Worm (Caenorhabditis elegans) whole organism, L2 larva: Measurements from ENCODE around the gene vnut-1.

Experiments
- C34F6.9 ChIP-seq: fragments of 150-350 bp; optimal IDR thresholded peaks from 2 replicates; lab custom pipeline; 2014; ENCODE audit warnings: missing biosample characterization, missing genetic modification characterization
- F13H6.1 ChIP-seq: sonication (generic microtip); optimal IDR thresholded peaks from 2 replicates; lab custom pipeline; 2016; ENCODE audit warnings: missing genetic modification characterization, missing compliant biosample characterization
- R02D3.7 ChIP-seq: fragments of 150-350 bp; optimal IDR thresholded peaks from 2 replicates; lab custom pipeline; 2014; ENCODE audit warnings: missing biosample characterization, missing genetic modification characterization
- ama-1 ChIP-seq: fragments of 150-350 bp; optimal IDR thresholded peaks from 2 replicates; lab custom pipeline; 2018; ENCODE audit warnings: inconsistent platforms
- blmp-1 ChIP-seq: sonication (generic microtip); optimal IDR thresholded peaks from 2 replicates; lab custom pipeline; 2017; ENCODE audit warnings: missing genetic modification characterization, mild to moderate bottlenecking, missing compliant biosample characterization, antibody characterized with exemption, moderate library complexity; ENCODE audit not compliant: insufficient read depth
- ceh-16 ChIP-seq: fragments of 150-350 bp; optimal IDR thresholded peaks from 2 replicates; lab custom pipeline; 2014; ENCODE audit warnings: missing biosample characterization, missing genetic modification characterization
- ceh-82 ChIP-seq: fragments of 150-350 bp; optimal IDR thresholded peaks from 2 replicates; lab custom pipeline; 2014; ENCODE audit warnings: missing biosample characterization, missing genetic modification characterization
- crh-2 ChIP-seq: sonication (generic microtip); optimal IDR thresholded peaks from 2 replicates; lab custom pipeline; 2017; ENCODE audit warnings: missing biosample characterization, missing genetic modification characterization
- egl-27 ChIP-seq: sonication (generic microtip); optimal IDR thresholded peaks from 3 replicates; lab custom pipeline; 2017; ENCODE audit warnings: missing biosample characterization, missing genetic modification reagents, missing genetic modification characterization
- fos-1 ChIP-seq: fragments of 150-350 bp; optimal IDR thresholded peaks from 2 replicates; lab custom pipeline; 2014; ENCODE audit warnings: missing biosample characterization, missing genetic modification characterization
- gmeb-1 ChIP-seq: fragments of 150-350 bp; optimal IDR thresholded peaks from 2 replicates; lab custom pipeline; 2014; ENCODE audit warnings: missing biosample characterization, missing genetic modification characterization
- lin-11 ChIP-seq: fragments of 150-350 bp; sonication (generic microtip); optimal IDR thresholded peaks from 2 replicates; lab custom pipeline; 2014; ENCODE audit warnings: missing biosample characterization, missing genetic modification characterization, inconsistent platforms, mixed read lengths
- lsy-2 ChIP-seq, 2 experiments: fragments of 150-350 bp in 1 of 2; sonication (generic microtip) in 1 of 2; optimal IDR thresholded peaks; 2 replicates each; lab custom pipeline; 2014 to 2017; ENCODE audit warnings: missing biosample characterization in 2 of 2, missing genetic modification characterization in 2 of 2
- mdl-1 ChIP-seq, 2 experiments: fragments of 150-350 bp in 1 of 2; sonication (generic microtip) in 1 of 2; optimal IDR thresholded peaks; 2 replicates each; lab custom pipeline; 2017; ENCODE audit warnings: missing biosample characterization in 2 of 2, missing genetic modification characterization in 2 of 2
- nhr-10 ChIP-seq: sonication (generic microtip); optimal IDR thresholded peaks from 2 replicates; lab custom pipeline; 2017; ENCODE audit warnings: missing biosample characterization, missing genetic modification characterization
- nhr-129 ChIP-seq: fragments of 150-350 bp; optimal IDR thresholded peaks from 2 replicates; lab custom pipeline; 2014; ENCODE audit warnings: missing biosample characterization, missing genetic modification characterization
- nhr-21 ChIP-seq: fragments of 150-350 bp; optimal IDR thresholded peaks from 2 replicates; lab custom pipeline; 2014; ENCODE audit warnings: missing biosample characterization, missing genetic modification characterization
- nhr-23 ChIP-seq: fragments of 150-350 bp; optimal IDR thresholded peaks from 2 replicates; lab custom pipeline; 2014; ENCODE audit warnings: missing biosample characterization, missing genetic modification reagents, missing genetic modification characterization
- nhr-25 ChIP-seq: fragments of 150-350 bp; sonication (generic microtip); optimal IDR thresholded peaks from 3 replicates; lab custom pipeline; 2014; ENCODE audit warnings: missing biosample characterization, missing genetic modification characterization
- nhr-77 ChIP-seq: fragments of 150-350 bp; optimal IDR thresholded peaks from 2 replicates; lab custom pipeline; 2014; ENCODE audit warnings: missing biosample characterization, missing genetic modification characterization
- skn-1 ChIP-seq: sonication (generic microtip); optimal IDR thresholded peaks from 2 replicates; lab custom pipeline; 2017; ENCODE audit warnings: missing biosample characterization, missing genetic modification characterization
- sma-3 ChIP-seq: sonication (generic microtip); optimal IDR thresholded peaks from 2 replicates; lab custom pipeline; 2016; ENCODE audit warnings: missing genetic modification reagents, missing genetic modification characterization, missing compliant biosample characterization
- sma-9 ChIP-seq, 2 experiments: fragments of 150-350 bp in 1 of 2; sonication (generic microtip) in 1 of 2; optimal IDR thresholded peaks; 2 replicates each; lab custom pipeline; 2014 to 2016; ENCODE audit warnings: missing genetic modification characterization in 2 of 2, mild to moderate bottlenecking in 1 of 2, missing biosample characterization in 1 of 2, missing compliant biosample characterization in 1 of 2, missing genetic modification reagents in 1 of 2, moderate library complexity in 1 of 2
- snpc-4 ChIP-seq: fragments of 150-350 bp; optimal IDR thresholded peaks from 2 replicates; lab custom pipeline; 2014; ENCODE audit warnings: missing biosample characterization, missing genetic modification characterization
- unc-55 ChIP-seq: fragments of 150-350 bp; sonication (generic microtip); optimal IDR thresholded peaks from 3 replicates; lab custom pipeline; 2014; ENCODE audit warnings: missing biosample characterization, missing genetic modification reagents, missing genetic modification characterization
- unc-62 ChIP-seq: fragments of 150-350 bp; optimal IDR thresholded peaks from 2 replicates; lab custom pipeline; 2014; ENCODE audit warnings: missing biosample characterization, missing genetic modification reagents, missing genetic modification characterization
- zag-1 ChIP-seq: fragments of 150-350 bp; optimal IDR thresholded peaks from 2 replicates; lab custom pipeline; 2014; ENCODE audit warnings: missing biosample characterization, missing genetic modification characterization

vnut-1 gene

DNA sequence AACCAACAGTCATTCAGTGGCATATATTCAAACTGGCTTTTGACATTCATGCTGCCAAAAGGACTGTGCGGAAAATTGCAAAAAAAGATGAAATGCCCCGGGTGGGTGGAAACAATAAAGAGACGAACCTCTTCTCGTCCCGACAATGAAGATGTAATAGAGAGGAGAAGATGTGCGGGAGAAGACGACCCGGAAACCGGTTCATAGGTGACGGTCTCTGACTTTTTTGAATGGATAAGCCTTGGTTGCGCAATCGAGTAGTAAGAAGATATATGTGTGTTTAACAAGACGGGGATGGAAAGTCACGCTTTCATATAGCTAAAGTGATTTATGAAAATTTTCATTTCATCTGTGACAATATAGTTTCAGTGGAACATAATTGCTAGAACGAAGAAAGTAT, 8.8 kb upstream of the vnut-1 start:
- TF ChIP-seq unc-55 (GFP tag; lab: Kevin White, UChicago) (no peak), nhr-25 (tag; lab: Kevin White, UChicago) (peak; percentile 21), blmp-1 (tag; lab: Kevin White, UChicago) (peak; percentile 29), nhr-21 (tag; lab: Kevin White, UChicago) (peak; percentile 42)
- TF ChIP-seq, all 48 proteins: peak for 3

DNA sequence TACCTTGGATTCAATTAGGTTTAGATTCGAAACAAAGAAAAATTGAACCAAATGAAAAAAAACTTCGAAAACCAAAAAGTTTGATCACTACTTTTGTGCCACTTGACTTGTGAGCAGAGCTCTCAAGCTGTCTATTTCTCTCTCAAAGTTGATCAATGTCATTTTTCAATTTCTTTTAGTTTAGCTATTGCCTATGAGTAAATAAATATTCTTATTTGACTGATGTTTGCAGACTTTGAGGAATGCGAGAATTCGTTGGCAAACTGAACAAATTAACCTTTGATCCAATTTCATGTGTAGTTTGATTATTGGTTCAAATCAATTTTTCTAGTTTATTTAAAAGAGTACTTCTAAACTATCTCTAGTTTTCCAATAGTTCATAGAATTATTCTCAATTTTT, 5.8 kb upstream of the vnut-1 start:
- no peak for TF ChIP-seq nhr-23 (tag; lab: Kevin White, UChicago)
- no peak for TF ChIP-seq unc-55 (GFP tag; lab: Kevin White, UChicago)
- TF ChIP-seq nhr-129 (tag; lab: Kevin White, UChicago), result no peak

DNA sequence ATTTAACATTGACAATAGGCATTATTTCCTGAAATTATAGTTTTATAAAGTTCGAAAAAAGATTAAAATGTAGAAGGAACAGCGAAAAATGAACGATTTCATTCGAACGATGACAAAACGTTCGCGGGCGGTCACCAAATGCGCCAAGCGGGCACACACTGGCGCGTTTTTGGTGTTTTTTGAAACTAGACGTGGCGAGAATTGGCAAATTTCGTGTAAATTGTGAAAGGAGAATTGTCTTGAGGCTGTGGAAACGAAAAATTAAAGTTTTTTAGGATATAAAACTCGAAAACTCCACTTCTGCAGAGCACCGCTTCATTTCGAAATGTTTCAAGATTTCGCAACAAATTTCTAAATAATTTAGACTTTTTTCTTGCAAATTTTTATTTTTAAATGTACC, 941 bp upstream of the vnut-1 start, which contains the start of gene usp-14:
TSS of gene usp-14 (minus strand) at position 28 of the 400 bp plus-strand sequence.
- TF ChIP-seq nhr-77 (tag; lab: Kevin White, UChicago) (no peak), gmeb-1 (tag; lab: Kevin White, UChicago) (peak; percentile 82), snpc-4 (tag; lab: Kevin White, UChicago) (peak; percentile 14), sma-9 (GFP tag; optimal IDR thresholded peaks at IDR 0.05; lab: Kevin White, UChicago) (peak; percentile 19), sma-9 (tag; optimal IDR thresholded peaks at IDR 0.05; lab: Kevin White, UChicago) (no peak), lin-11 (tag; lab: Kevin White, UChicago) (peak; percentile 14), skn-1 (tag; lab: Kevin White, UChicago) (peak; percentile 71), unc-62 (GFP tag; lab: Kevin White, UChicago) (no peak), ceh-82 (tag; lab: Kevin White, UChicago) (no peak), nhr-25 (tag; lab: Kevin White, UChicago) (peak; percentile 57), unc-55 (GFP tag; lab: Kevin White, UChicago) (peak; percentile 49), sma-3 (GFP tag; lab: Kevin White, UChicago) (peak; percentile 26), nhr-21 (tag; lab: Kevin White, UChicago) (peak; percentile 21), lsy-2 (tag; optimal IDR thresholded peaks at IDR 0.05; lab: Kevin White, UChicago) (peak; percentile 48 to 78), zag-1 (no peak), fos-1 (peak; percentile 23), nhr-129 (tag; lab: Kevin White, UChicago) (peak; percentile 43), C34F6.9 (tag; lab: Kevin White, UChicago) (peak; percentile 72), F13H6.1 (tag; lab: Kevin White, UChicago) (peak; percentile 42), crh-2 (tag; lab: Kevin White, UChicago) (peak; percentile 90), egl-27 (tag; lab: Kevin White, UChicago) (no peak)

DNA sequence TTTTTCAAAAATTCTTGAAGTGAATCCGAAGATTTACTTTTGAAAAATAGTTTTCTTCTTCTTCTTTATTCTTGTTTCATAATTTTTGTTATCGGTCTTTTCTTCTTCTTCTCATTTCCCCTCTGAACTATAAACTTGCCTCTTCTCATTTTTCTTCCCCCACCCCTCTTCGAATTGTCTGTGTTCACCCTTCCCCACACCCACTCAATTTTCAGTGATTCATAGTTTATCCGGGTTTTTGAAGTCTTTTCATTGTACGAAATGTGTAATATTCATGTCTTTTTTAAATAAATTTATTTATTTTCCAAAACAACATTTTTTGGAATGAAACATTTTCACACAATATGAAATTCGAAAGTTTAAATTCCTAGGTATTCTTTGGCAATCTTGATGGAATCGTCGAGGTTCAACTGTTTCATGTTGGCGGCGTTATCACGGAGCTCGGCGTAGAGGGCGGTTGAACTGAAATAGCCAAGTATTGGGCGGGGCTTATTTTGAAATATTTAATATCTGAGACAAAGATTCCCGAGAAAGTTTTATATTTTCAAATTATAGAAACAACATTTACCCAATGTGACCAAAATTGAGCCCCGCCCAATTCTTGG, 3.1 kb downstream of the vnut-1 start:
- TF ChIP-seq crh-2 (tag; lab: Kevin White, UChicago) (no peak), zag-1 (no peak), ama-1 (lab: Kevin White, UChicago) (peak; percentile 59)

DNA sequence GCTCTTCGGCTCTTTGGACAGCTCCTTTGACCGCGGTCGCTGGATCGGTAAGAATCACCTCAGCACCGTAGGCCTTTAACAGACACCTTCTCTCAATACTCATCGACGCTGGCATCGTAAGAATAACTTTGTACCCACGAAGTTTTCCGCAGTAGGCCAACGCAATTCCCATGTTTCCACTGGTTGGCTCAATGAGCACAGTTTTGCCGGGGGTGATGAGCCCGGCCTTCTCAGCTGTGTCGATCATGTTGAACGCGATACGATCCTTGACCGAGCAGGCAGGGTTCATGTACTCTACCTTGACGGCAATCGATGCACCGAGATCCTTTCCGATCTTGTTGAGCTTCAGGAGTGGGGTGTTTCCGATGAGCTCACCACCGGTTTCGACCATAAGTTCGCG, 4.4 kb downstream of the vnut-1 start:
- no peak for TF ChIP-seq mdl-1 (tag; optimal IDR thresholded peaks at IDR 0.05; lab: Kevin White, UChicago)
- no peak for TF ChIP-seq nhr-10
- no peak for TF ChIP-seq nhr-25 (tag; lab: Kevin White, UChicago)
- TF ChIP-seq ceh-16, result no peak

DNA sequence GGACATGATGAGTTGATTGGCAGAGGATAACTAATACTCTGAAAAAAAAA, 4.6 kb downstream of the vnut-1 start, which contains the start of gene cysl-2:
TSS of gene cysl-2 (minus strand) at position 38 of the 50 bp plus-strand sequence.
- TF ChIP-seq R02D3.7 (tag; lab: Kevin White, UChicago) (no peak), nhr-25 (tag; lab: Kevin White, UChicago) (no peak), ama-1 (lab: Kevin White, UChicago) (peak; percentile 61), lsy-2 (tag; optimal IDR thresholded peaks at IDR 0.05; lab: Kevin White, UChicago) (no peak)

DNA sequence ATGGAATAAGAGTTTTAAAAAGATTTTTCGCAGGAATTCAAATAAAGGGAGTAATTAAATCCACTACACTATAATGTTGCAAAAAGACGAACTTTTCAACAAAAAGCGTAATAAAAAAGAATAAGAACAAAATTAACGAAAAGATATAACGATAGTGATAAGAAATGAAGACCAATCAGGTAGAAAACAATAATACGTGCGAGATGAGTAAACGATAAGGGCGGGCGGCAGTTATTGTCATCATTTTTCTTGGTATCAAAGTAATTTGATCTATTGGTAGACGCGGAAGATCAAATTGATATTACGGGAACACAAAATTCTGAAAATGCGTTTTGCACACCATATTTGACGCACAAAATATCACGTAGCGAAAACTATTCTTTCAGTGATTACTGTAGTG, 4.9 kb downstream of the vnut-1 start:
- peak; percentile 30 for TF ChIP-seq sma-9 (GFP tag; optimal IDR thresholded peaks at IDR 0.05; lab: Kevin White, UChicago)
- TF ChIP-seq sma-9 (tag; optimal IDR thresholded peaks at IDR 0.05; lab: Kevin White, UChicago), result no peak
- peak; percentile 12 for TF ChIP-seq blmp-1 (tag; lab: Kevin White, UChicago)
- TF ChIP-seq nhr-129 (tag; lab: Kevin White, UChicago), result no peak
- peak; percentile 55 for TF ChIP-seq fos-1
- peak; percentile 92 for TF ChIP-seq skn-1 (tag; lab: Kevin White, UChicago)
